Fruit fly (Drosophila melanogaster): Measurements from ENCODE around the gene CG32176.

CG32176 gene

dm6 chr3L:17420610-17421194 lies 13.0 kb upstream of the CG32176 start:
- no peak for TF ChIP-seq CG12605 (GFP tag; IDR thresholded peaks at IDR 0.05)
- peak; percentile 94 for TF ChIP-seq EcR (GFP tag; optimal IDR thresholded peaks at IDR 0.05)
- peak; percentile 89 for TF ChIP-seq CG8159 (tag; optimal IDR thresholded peaks at IDR 0.05)
- peak; percentile 87 for TF ChIP-seq CG15710 (tag; optimal IDR thresholded peaks at IDR 0.05)
- peak; percentile 79 for TF ChIP-seq CG9948 (tag; optimal IDR thresholded peaks at IDR 0.05)
- TF ChIP-seq CG17806 (tag; optimal IDR thresholded peaks at IDR 0.05): peak; percentile 74
- TF ChIP-seq D1 (tag; optimal IDR thresholded peaks at IDR 0.05): peak; percentile 55
- peak; percentile 69 for TF ChIP-seq CG8301 (tag; optimal IDR thresholded peaks at IDR 0.05)
- no peak for TF ChIP-seq CG10348 (GFP tag; IDR thresholded peaks at IDR 0.05)
- no peak for TF ChIP-seq rn (GFP tag; IDR thresholded peaks at IDR 0.05)
- TF ChIP-seq CG4496 (GFP tag; IDR thresholded peaks at IDR 0.05): no peak; the same call in 2 of the 3 replicates
- no peak for TF ChIP-seq Ets98B (GFP tag; IDR thresholded peaks at IDR 0.05)
- TF ChIP-seq CG13204 (GFP tag; optimal IDR thresholded peaks at IDR 0.05): peak; percentile 69
- TF ChIP-seq fd96Ca (GFP tag; IDR thresholded peaks at IDR 0.05): peak; percentile 38; the same call in 1 of the 3 replicates
- TF ChIP-seq CG32121 (GFP tag; IDR thresholded peaks at IDR 0.05): no peak
- peak; percentile 73 for TF ChIP-seq CG14655 (GFP tag; optimal IDR thresholded peaks at IDR 0.05)
- TF ChIP-seq Snoo (tag; optimal IDR thresholded peaks at IDR 0.05): peak; percentile 68
- peak; percentile 78 for TF ChIP-seq Pif1B (GFP tag; optimal IDR thresholded peaks at IDR 0.05)
- peak; percentile 76 for TF ChIP-seq Pif1A (GFP tag; optimal IDR thresholded peaks at IDR 0.05)
- TF ChIP-seq gl (tag; optimal IDR thresholded peaks at IDR 0.05): peak; percentile 50
- peak; percentile 68 for TF ChIP-seq CG34367 (tag; optimal IDR thresholded peaks at IDR 0.05)

dm6 chr3L:17421319-17421718 lies 12.3 kb upstream of the CG32176 start, which contains the start of gene blot:
Gene blot, minus strand, starts transcription at chr3L:17421514.
- TF ChIP-seq rn (GFP tag; IDR thresholded peaks at IDR 0.05): no peak
- TF ChIP-seq CG9948 (tag; optimal IDR thresholded peaks at IDR 0.05): no peak
- no peak for TF ChIP-seq CG10348 (GFP tag; IDR thresholded peaks at IDR 0.05)
- peak; percentile 52 for TF ChIP-seq Pif1B (GFP tag; optimal IDR thresholded peaks at IDR 0.05)
- no peak for TF ChIP-seq CG17806 (tag; optimal IDR thresholded peaks at IDR 0.05)
- no peak for TF ChIP-seq CG34367 (tag; optimal IDR thresholded peaks at IDR 0.05)
- no peak for TF ChIP-seq EcR (GFP tag; optimal IDR thresholded peaks at IDR 0.05)
- TF ChIP-seq Ets98B (GFP tag; IDR thresholded peaks at IDR 0.05): peak; percentile 62
- TF ChIP-seq CG12605 (GFP tag; IDR thresholded peaks at IDR 0.05): peak; percentile 51; the same call in 1 of the 2 replicates
- TF ChIP-seq CG32121 (GFP tag; IDR thresholded peaks at IDR 0.05): peak; percentile 55; the same call in 1 of the 2 replicates
- TF ChIP-seq CG13204 (GFP tag; optimal IDR thresholded peaks at IDR 0.05): no peak
- TF ChIP-seq Pif1A (GFP tag; optimal IDR thresholded peaks at IDR 0.05): no peak
- TF ChIP-seq D1 (tag; optimal IDR thresholded peaks at IDR 0.05): no peak
- TF ChIP-seq CG4496 (GFP tag; IDR thresholded peaks at IDR 0.05): peak; percentile 43; the same call in 2 of the 3 replicates
- TF ChIP-seq CG8159 (tag; optimal IDR thresholded peaks at IDR 0.05): no peak
- TF ChIP-seq CG8301 (tag; optimal IDR thresholded peaks at IDR 0.05): no peak
- TF ChIP-seq CG15710 (tag; optimal IDR thresholded peaks at IDR 0.05): no peak
- TF ChIP-seq fd96Ca (GFP tag; IDR thresholded peaks at IDR 0.05): no peak; the same call in 2 of the 3 replicates
- TF ChIP-seq Snoo (tag; optimal IDR thresholded peaks at IDR 0.05): no peak
- TF ChIP-seq CG14655 (GFP tag; optimal IDR thresholded peaks at IDR 0.05): no peak
- TF ChIP-seq gl (tag; optimal IDR thresholded peaks at IDR 0.05): no peak

- TF ChIP-seq fd96Ca (GFP tag; IDR thresholded peaks at IDR 0.05) (0 out of 3 replicates have a peak, but pooled peaks have one; percentile 8), CG17806 (tag; optimal IDR thresholded peaks at IDR 0.05) (peak; percentile 45), CG8301 (tag; optimal IDR thresholded peaks at IDR 0.05) (peak; percentile 19), Snoo (tag; optimal IDR thresholded peaks at IDR 0.05) (peak; percentile 43), CG10348 (GFP tag; IDR thresholded peaks at IDR 0.05) (no peak), D1 (tag; optimal IDR thresholded peaks at IDR 0.05) (no peak), CG13204 (GFP tag; optimal IDR thresholded peaks at IDR 0.05) (no peak), Pif1B (GFP tag; optimal IDR thresholded peaks at IDR 0.05) (peak; percentile 21), CG8159 (tag; optimal IDR thresholded peaks at IDR 0.05) (peak; percentile 64), CG15710 (tag; optimal IDR thresholded peaks at IDR 0.05) (peak; percentile 58), Pif1A (GFP tag; optimal IDR thresholded peaks at IDR 0.05) (peak; percentile 42), rn (GFP tag; IDR thresholded peaks at IDR 0.05) (no peak), CG12605 (GFP tag; IDR thresholded peaks at IDR 0.05) (0 out of 2 replicates have a peak, but pooled peaks have one; percentile 9), CG9948 (tag; optimal IDR thresholded peaks at IDR 0.05) (peak; percentile 32), EcR (GFP tag; optimal IDR thresholded peaks at IDR 0.05) (peak; percentile 8), Ets98B (GFP tag; IDR thresholded peaks at IDR 0.05) (no peak), gl (tag; optimal IDR thresholded peaks at IDR 0.05) (no peak), CG34367 (tag; optimal IDR thresholded peaks at IDR 0.05) (peak; percentile 40), CG14655 (GFP tag; optimal IDR thresholded peaks at IDR 0.05) (peak; percentile 17), CG4496 (GFP tag; IDR thresholded peaks at IDR 0.05) (0 out of 3 replicates have a peak, but pooled peaks have one; percentile 45), CG32121 (GFP tag; IDR thresholded peaks at IDR 0.05) (peak; percentile 43; the same call in 1 of the 2 replicates)
Observed at dm6 chr3L:17425132-17425713, 8.4 kb upstream of the CG32176 start, which contains the start of the genes Sec3 and COX7B. Gene Sec3, minus strand, starts transcription at chr3L:17425217. Gene COX7B, plus strand, starts transcription at chr3L:17425477.

dm6 chr3L:17427013-17427412 lies 6.7 kb upstream of the CG32176 start, which contains the start of gene Polr3G:
Gene Polr3G, minus strand, starts transcription at chr3L:17427130.
- peak; percentile 2 for TF ChIP-seq CG17806 (tag; optimal IDR thresholded peaks at IDR 0.05)
- no peak for TF ChIP-seq CG12605 (GFP tag; IDR thresholded peaks at IDR 0.05)
- TF ChIP-seq Snoo (tag; optimal IDR thresholded peaks at IDR 0.05): peak; percentile 16

- no peak for TF ChIP-seq gl (tag; optimal IDR thresholded peaks at IDR 0.05)
- TF ChIP-seq CG17806 (tag; optimal IDR thresholded peaks at IDR 0.05): peak; percentile 86
- peak; percentile 68 for TF ChIP-seq CG34367 (tag; optimal IDR thresholded peaks at IDR 0.05)
- peak; percentile 73 for TF ChIP-seq CG8301 (tag; optimal IDR thresholded peaks at IDR 0.05)
- peak; percentile 85 for TF ChIP-seq CG10348 (GFP tag; IDR thresholded peaks at IDR 0.05)
- peak; percentile 86 for TF ChIP-seq CG12605 (GFP tag; IDR thresholded peaks at IDR 0.05)
- TF ChIP-seq CG32121 (GFP tag; IDR thresholded peaks at IDR 0.05): peak; percentile 92
- peak; percentile 79 for TF ChIP-seq Pif1A (GFP tag; optimal IDR thresholded peaks at IDR 0.05)
- no peak for TF ChIP-seq D1 (tag; optimal IDR thresholded peaks at IDR 0.05)
- TF ChIP-seq EcR (GFP tag; optimal IDR thresholded peaks at IDR 0.05): no peak
- TF ChIP-seq Pif1B (GFP tag; optimal IDR thresholded peaks at IDR 0.05): peak; percentile 76
- no peak for TF ChIP-seq CG13204 (GFP tag; optimal IDR thresholded peaks at IDR 0.05)
- peak; percentile 96 for TF ChIP-seq CG4496 (GFP tag; IDR thresholded peaks at IDR 0.05)
- TF ChIP-seq CG14655 (GFP tag; optimal IDR thresholded peaks at IDR 0.05): peak; percentile 80
- peak; percentile 91 for TF ChIP-seq Ets98B (GFP tag; IDR thresholded peaks at IDR 0.05)
- TF ChIP-seq Snoo (tag; optimal IDR thresholded peaks at IDR 0.05): peak; percentile 81
- peak; percentile 90 for TF ChIP-seq rn (GFP tag; IDR thresholded peaks at IDR 0.05)
- TF ChIP-seq CG8159 (tag; optimal IDR thresholded peaks at IDR 0.05): peak; percentile 78
- TF ChIP-seq CG15710 (tag; optimal IDR thresholded peaks at IDR 0.05): peak; percentile 85
- TF ChIP-seq fd96Ca (GFP tag; IDR thresholded peaks at IDR 0.05): peak; percentile 91
- peak; percentile 80 for TF ChIP-seq CG9948 (tag; optimal IDR thresholded peaks at IDR 0.05)
Observed at dm6 chr3L:17428779-17429178, 4.9 kb upstream of the CG32176 start, which contains the start of gene Gorab. Gene Gorab, minus strand, starts transcription at chr3L:17428836.
